Worm (Caenorhabditis elegans): ENCODE results near the gene Y41C4A.7.
A peak's percentile ranks its signal among the peaks of the same experiment; 100 is the strongest.

Gene Y41C4A.7

DNA sequence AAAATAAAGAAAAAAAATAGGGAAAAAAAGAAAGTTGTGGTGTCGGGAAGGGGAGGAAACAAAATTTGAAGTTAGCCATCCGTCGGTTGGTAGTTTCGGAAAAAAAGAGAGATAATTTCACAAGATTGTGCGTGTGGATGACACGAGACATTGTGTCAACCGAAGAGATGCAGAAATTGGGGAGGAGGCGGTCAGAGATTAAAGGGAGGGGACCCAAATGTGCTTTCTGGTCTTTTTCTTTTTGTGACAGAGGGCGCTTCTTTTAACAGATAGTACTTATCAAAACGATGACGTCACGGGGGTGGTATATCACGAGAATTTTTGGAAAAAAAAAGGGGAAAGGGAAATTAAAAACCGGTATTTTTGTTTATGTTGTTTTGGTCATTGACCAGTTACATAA, 39.8 kb downstream of the Y41C4A.7 start:
- TF ChIP-seq alr-1 (tag; optimal IDR thresholded peaks at IDR 0.05) (no peak), C34F6.9 (tag; optimal IDR thresholded peaks at IDR 0.05) (peak; percentile 37), R02D3.7 (tag; optimal IDR thresholded peaks at IDR 0.05) (no peak), skn-1 (tag; optimal IDR thresholded peaks at IDR 0.05) (no peak), egl-27 (tag; optimal IDR thresholded peaks at IDR 0.05) (peak; percentile 16), sma-9 (GFP tag; optimal IDR thresholded peaks at IDR 0.05) (peak; percentile 70), sma-9 (tag; optimal IDR thresholded peaks at IDR 0.05) (no peak), elt-1 (tag; optimal IDR thresholded peaks at IDR 0.05) (no peak), nhr-23 (tag; optimal IDR thresholded peaks at IDR 0.05) (no peak), mdl-1 (tag; optimal IDR thresholded peaks at IDR 0.05) (peak; percentile 12 to 27), blmp-1 (tag; optimal IDR thresholded peaks at IDR 0.05; ENCODE audit: insufficient read depth) (peak; percentile 33), nhr-12 (tag; optimal IDR thresholded peaks at IDR 0.05) (no peak), mab-5 (tag; optimal IDR thresholded peaks at IDR 0.05) (peak; percentile 33), snpc-4 (tag; optimal IDR thresholded peaks at IDR 0.05) (peak; percentile 1), lsy-2 (tag; optimal IDR thresholded peaks at IDR 0.05) (peak in 1 of 2 experiments; percentile 64), nhr-6 (tag; optimal IDR thresholded peaks at IDR 0.05) (no peak), fos-1 (tag; optimal IDR thresholded peaks at IDR 0.05) (peak; percentile 14), ceh-16 (tag; optimal IDR thresholded peaks at IDR 0.05) (no peak), ceh-82 (tag; optimal IDR thresholded peaks at IDR 0.05) (no peak), ZK546.5 (tag; optimal IDR thresholded peaks at IDR 0.05) (no peak), nhr-129 (tag; optimal IDR thresholded peaks at IDR 0.05) (peak; percentile 34), nhr-21 (tag; optimal IDR thresholded peaks at IDR 0.05) (no peak), gmeb-1 (tag; optimal IDR thresholded peaks at IDR 0.05) (peak; percentile 13), nhr-77 (tag; optimal IDR thresholded peaks at IDR 0.05) (no peak), sem-4 (tag; optimal IDR thresholded peaks at IDR 0.05) (peak; percentile 90), unc-62 (GFP tag; optimal IDR thresholded peaks at IDR 0.05) (no peak), crh-2 (tag; optimal IDR thresholded peaks at IDR 0.05) (peak; percentile 46), lin-13 (GFP tag; optimal IDR thresholded peaks at IDR 0.05) (peak; percentile 27), unc-55 (GFP tag; optimal IDR thresholded peaks at IDR 0.05) (peak; percentile 47), unc-39 (tag; optimal IDR thresholded peaks at IDR 0.05) (no peak), ztf-4 (tag; optimal IDR thresholded peaks at IDR 0.05) (peak; percentile 21), F13H6.1 (tag; optimal IDR thresholded peaks at IDR 0.05) (peak; percentile 54), mbf-1 (tag; optimal IDR thresholded peaks at IDR 0.05) (no peak)

DNA sequence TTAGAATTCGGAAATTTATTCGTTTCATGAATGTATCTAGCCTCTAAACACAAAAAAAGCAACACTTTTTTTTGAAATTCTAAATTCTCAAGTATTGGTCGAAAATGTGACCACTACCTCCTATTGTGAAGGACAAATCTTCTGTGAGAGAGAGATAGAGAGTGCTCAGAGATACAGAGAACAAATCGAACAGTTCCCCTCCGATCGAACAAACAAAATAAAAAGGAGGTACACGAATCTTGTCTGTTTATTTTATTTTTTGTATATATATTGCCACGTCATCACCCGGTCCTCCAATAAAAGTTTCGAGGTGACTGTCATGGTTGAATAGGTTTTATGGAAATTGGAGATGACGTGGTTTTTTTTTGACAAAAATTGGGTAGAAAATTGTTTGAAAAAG, 42.2 kb downstream of the Y41C4A.7 start:
- TF ChIP-seq nhr-11 (tag; optimal IDR thresholded peaks at IDR 0.05) (no peak), ztf-4 (tag; optimal IDR thresholded peaks at IDR 0.05) (no peak), peb-1 (tag; optimal IDR thresholded peaks at IDR 0.05) (no peak), unc-55 (GFP tag; optimal IDR thresholded peaks at IDR 0.05) (no peak), elt-1 (tag; optimal IDR thresholded peaks at IDR 0.05) (no peak), snpc-4 (tag; optimal IDR thresholded peaks at IDR 0.05) (no peak), blmp-1 (tag; optimal IDR thresholded peaks at IDR 0.05; ENCODE audit: insufficient read depth) (no peak), ceh-16 (tag; optimal IDR thresholded peaks at IDR 0.05) (no peak), aly-2 (tag; optimal IDR thresholded peaks at IDR 0.05) (no peak), elt-3 (tag; optimal IDR thresholded peaks at IDR 0.05) (no peak), ztf-1 (GFP tag; conservative IDR thresholded peaks at IDR 0.05) (no peak), ztf-11 (tag; optimal IDR thresholded peaks at IDR 0.05) (no peak), lin-39 (tag; optimal IDR thresholded peaks at IDR 0.05) (no peak), mdl-1 (tag; optimal IDR thresholded peaks at IDR 0.05) (no peak), unc-39 (tag; optimal IDR thresholded peaks at IDR 0.05) (no peak), nhr-12 (tag; optimal IDR thresholded peaks at IDR 0.05) (no peak), crh-2 (tag; optimal IDR thresholded peaks at IDR 0.05) (peak; percentile 57), dmd-4 (tag; optimal IDR thresholded peaks at IDR 0.05) (no peak), F13H6.1 (tag; optimal IDR thresholded peaks at IDR 0.05) (peak; percentile 19), sma-9 (GFP tag; optimal IDR thresholded peaks at IDR 0.05) (no peak), sma-9 (tag; optimal IDR thresholded peaks at IDR 0.05) (no peak), C34F6.9 (tag; optimal IDR thresholded peaks at IDR 0.05) (peak; percentile 1), skn-1 (tag; optimal IDR thresholded peaks at IDR 0.05) (no peak)

DNA sequence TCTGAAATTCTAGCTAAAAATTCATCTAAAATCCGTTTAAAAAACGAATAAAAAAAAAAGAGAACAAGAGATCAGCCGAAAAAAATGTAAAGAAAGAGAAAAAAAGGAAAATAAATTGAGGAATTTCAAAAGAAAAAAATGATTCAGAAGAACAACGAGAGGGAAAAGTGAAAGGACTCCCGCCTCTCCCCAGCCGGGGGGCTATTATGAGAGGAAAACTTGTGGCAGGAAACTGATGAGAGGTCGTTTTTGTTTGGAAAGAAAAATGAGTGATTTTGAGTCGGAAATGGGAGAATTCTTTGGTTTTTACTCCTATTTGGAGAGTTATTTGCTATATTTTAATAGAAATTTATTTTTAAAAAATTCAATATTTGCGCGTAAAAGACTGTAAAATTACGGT, 43.5 kb downstream of the Y41C4A.7 start:
- TF ChIP-seq dmd-4 (tag; optimal IDR thresholded peaks at IDR 0.05) (no peak), lin-11 (tag; optimal IDR thresholded peaks at IDR 0.05) (no peak), sma-3 (GFP tag; optimal IDR thresholded peaks at IDR 0.05) (no peak), sem-4 (tag; optimal IDR thresholded peaks at IDR 0.05) (peak; percentile 42), blmp-1 (tag; optimal IDR thresholded peaks at IDR 0.05; ENCODE audit: insufficient read depth) (peak; percentile 69)
